Fruit fly (Drosophila melanogaster) whole organism, embryonic: ENCODE data around the gene CG14332.

ENCODE experiments used
- Bdp1 ChIP-seq: fragments of 200-800 bp; sonication (Bioruptor generic); optimal IDR thresholded peaks from 3 replicates; lab custom pipeline; 2016; ENCODE audit warnings: missing biosample characterization, missing genetic modification characterization
- CG10147 ChIP-seq: fragments of 200-800 bp; sonication (Bioruptor generic); optimal IDR thresholded peaks from 2 replicates; lab custom pipeline; 2019; ENCODE audit warnings: missing biosample characterization, mild to moderate bottlenecking, missing genetic modification characterization, moderate library complexity
- CG10209 ChIP-seq: fragments of 200-800 bp; sonication (Bioruptor generic); optimal IDR thresholded peaks from 3 replicates; lab custom pipeline; 2017; ENCODE audit warnings: missing biosample characterization, mild to moderate bottlenecking, missing genetic modification characterization, missing genetic modification reagents
- CG11456 ChIP-seq: fragments of 200-800 bp; sonication (Bioruptor generic); IDR thresholded peaks from 3 replicates; pipeline ENCODE4 v1.3.6; 2022; ENCODE audit warnings: missing biosample characterization, missing genetic modification characterization
- CG11504 ChIP-seq: fragments of 200-800 bp; sonication (Bioruptor generic); optimal IDR thresholded peaks from 3 replicates; lab custom pipeline; 2019; ENCODE audit warnings: missing biosample characterization, mild to moderate bottlenecking, missing genetic modification characterization, moderate library complexity
- CG11695 ChIP-seq: fragments of 200-800 bp; sonication (Bioruptor generic); IDR thresholded peaks from 3 replicates; pipeline ENCODE4 v1.3.6; 2022; ENCODE audit warnings: missing biosample characterization, missing genetic modification characterization
- CG12219 ChIP-seq: fragments of 200-800 bp; sonication (Bioruptor generic); optimal IDR thresholded peaks from 3 replicates; lab custom pipeline; 2018; ENCODE audit warnings: missing biosample characterization, mild to moderate bottlenecking, missing genetic modification characterization
- CG14050 ChIP-seq: fragments of 200-800 bp; sonication (Bioruptor generic); IDR thresholded peaks from 3 replicates; pipeline ENCODE4 v1.3.6; 2022; ENCODE audit warnings: missing biosample characterization, missing genetic modification characterization
- CG14710 ChIP-seq: fragments of 200-800 bp; sonication (Bioruptor generic); optimal IDR thresholded peaks from 3 replicates; lab custom pipeline; 2019; ENCODE audit warnings: missing biosample characterization, mild to moderate bottlenecking, missing genetic modification characterization, moderate library complexity
- CG1603 ChIP-seq: fragments of 200-800 bp; sonication (Bioruptor generic); optimal IDR thresholded peaks from 2 replicates; lab custom pipeline; 2019; ENCODE audit warnings: missing biosample characterization, mild to moderate bottlenecking, missing genetic modification characterization, moderate library complexity
- CG1647 ChIP-seq: fragments of 200-800 bp; sonication (Bioruptor generic); optimal IDR thresholded peaks from 3 replicates; lab custom pipeline; 2016; ENCODE audit warnings: missing biosample characterization, missing genetic modification characterization
- CG16813 ChIP-seq: fragments of 200-800 bp; sonication (Bioruptor generic); IDR thresholded peaks from 3 replicates; pipeline ENCODE4 v1.3.6; 2022; ENCODE audit warnings: missing biosample characterization, missing genetic modification characterization; ENCODE audit not compliant: partially characterized antibody
- CG17186 ChIP-seq: fragments of 200-800 bp; sonication (Bioruptor generic); optimal IDR thresholded peaks from 3 replicates; lab custom pipeline; 2017; ENCODE audit warnings: missing biosample characterization, missing genetic modification reagents, missing genetic modification characterization
- CG17361 ChIP-seq: fragments of 200-800 bp; sonication (Bioruptor generic); IDR thresholded peaks from 3 replicates; pipeline ENCODE4 v1.3.6; 2022; ENCODE audit warnings: missing biosample characterization, missing genetic modification characterization
- CG17912 ChIP-seq: fragments of 200-800 bp; sonication (Bioruptor generic); optimal IDR thresholded peaks from 2 replicates; lab custom pipeline; 2018; ENCODE audit warnings: missing biosample characterization, mild to moderate bottlenecking, missing genetic modification characterization
- CG2712 ChIP-seq: fragments of 200-800 bp; optimal IDR thresholded peaks from 3 replicates; lab custom pipeline; 2019; ENCODE audit warnings: missing biosample characterization, mild to moderate bottlenecking, missing genetic modification characterization, moderate library complexity
- CG2889 ChIP-seq: fragments of 200-800 bp; sonication (Bioruptor generic); IDR thresholded peaks from 3 replicates; pipeline ENCODE4 v1.3.6; 2022; ENCODE audit warnings: missing biosample characterization, missing genetic modification characterization
- CG31365 ChIP-seq: fragments of 200-800 bp; sonication (Bioruptor generic); optimal IDR thresholded peaks from 2 replicates; lab custom pipeline; 2018; ENCODE audit warnings: missing biosample characterization, mild to moderate bottlenecking, missing genetic modification characterization
- CG32767 ChIP-seq: fragments of 200-800 bp; sonication (Bioruptor generic); IDR thresholded peaks from 2 replicates; pipeline ENCODE4 v1.3.6; 2022; ENCODE audit warnings: missing biosample characterization, missing genetic modification characterization
- CG3281 ChIP-seq: fragments of 200-800 bp; sonication (Bioruptor generic); optimal IDR thresholded peaks from 3 replicates; lab custom pipeline; 2017; ENCODE audit warnings: missing biosample characterization, mild to moderate bottlenecking, missing genetic modification characterization
- CG33213 ChIP-seq: fragments of 200-800 bp; sonication (Bioruptor generic); optimal IDR thresholded peaks from 3 replicates; lab custom pipeline; 2016; ENCODE audit warnings: missing biosample characterization, missing genetic modification characterization
- CG3726 ChIP-seq: fragments of 200-800 bp; sonication (Bioruptor generic); IDR thresholded peaks from 3 replicates; pipeline ENCODE4, ENCODE4 v1.3.6; 2022; ENCODE audit warnings: missing biosample characterization, missing genetic modification characterization
- CG4282 ChIP-seq: fragments of 200-800 bp; sonication (Bioruptor generic); optimal IDR thresholded peaks from 2 replicates; lab custom pipeline; 2016; ENCODE audit warnings: missing biosample characterization, missing genetic modification characterization
- CG43689 ChIP-seq: fragments of 200-800 bp; sonication (Bioruptor generic); IDR thresholded peaks from 2 replicates; pipeline ENCODE4 v1.3.6; 2022; ENCODE audit warnings: missing biosample characterization, missing genetic modification characterization
- CG8388 ChIP-seq: fragments of 200-800 bp; sonication (Bioruptor generic); optimal IDR thresholded peaks from 2 replicates; lab custom pipeline; 2019; ENCODE audit warnings: missing biosample characterization, mild to moderate bottlenecking, missing genetic modification characterization, moderate library complexity
- CG8478 ChIP-seq: fragments of >200 bp; optimal IDR thresholded peaks from 2 replicates; lab custom pipeline; 2018
- CG8944 ChIP-seq: fragments of 200-800 bp; sonication (Bioruptor generic); optimal IDR thresholded peaks from 3 replicates; lab custom pipeline; 2016; ENCODE audit warnings: missing biosample characterization, missing genetic modification characterization
- CG9932 ChIP-seq: fragments of 200-800 bp; sonication (Bioruptor generic); IDR thresholded peaks from 2 replicates; pipeline ENCODE4 v1.3.6; 2022; ENCODE audit warnings: missing biosample characterization, missing genetic modification characterization
- Ets97D ChIP-seq: fragments of 200-800 bp; sonication (Bioruptor generic); optimal IDR thresholded peaks from 3 replicates; lab custom pipeline; 2016; ENCODE audit warnings: missing biosample characterization, missing genetic modification characterization
- Fer3 ChIP-seq: fragments of 200-800 bp; sonication (Bioruptor generic); optimal IDR thresholded peaks from 2 replicates; lab custom pipeline; 2018; ENCODE audit warnings: missing biosample characterization, mild to moderate bottlenecking, missing genetic modification characterization, moderate library complexity
- GATAe ChIP-seq: fragments of 200-800 bp; sonication (Bioruptor generic); conservative IDR thresholded peaks from 2 replicates; pipeline ENCODE4 v1.3.6; 2022; ENCODE audit warnings: missing biosample characterization, missing genetic modification characterization
- HLH54F ChIP-seq: fragments of 200-800 bp; sonication (Bioruptor generic); optimal IDR thresholded peaks from 3 replicates; lab custom pipeline; 2016; ENCODE audit warnings: missing biosample characterization, missing genetic modification characterization
- Hmr ChIP-seq: fragments of 200-800 bp; sonication (Bioruptor generic); optimal IDR thresholded peaks from 3 replicates; lab custom pipeline; 2017; ENCODE audit warnings: mild to moderate bottlenecking, missing biosample characterization, missing genetic modification reagents, missing genetic modification characterization
- Hr39 ChIP-seq: fragments of >200 bp; optimal IDR thresholded peaks from 2 replicates; lab custom pipeline; 2017
- Hr78 ChIP-seq, 2 experiments: fragments of 200-800 bp in 1 of 2; fragments of >200 bp in 1 of 2; sonication (Bioruptor generic) in 1 of 2; optimal IDR thresholded peaks; 2 replicates each; lab custom pipeline; 2017 to 2019; ENCODE audit warnings: missing biosample characterization in 2 of 2, missing genetic modification characterization in 2 of 2, mild to moderate bottlenecking in 1 of 2, moderate library complexity in 1 of 2
- MBD-R2 ChIP-seq: fragments of 200-800 bp; sonication (Bioruptor generic); IDR thresholded peaks from 2 replicates; pipeline ENCODE4 v1.3.6; 2022; ENCODE audit warnings: missing biosample characterization, missing genetic modification characterization
- Nf-YC ChIP-seq: fragments of 200-800 bp; optimal IDR thresholded peaks from 3 replicates; lab custom pipeline; 2019; ENCODE audit warnings: missing biosample characterization, mild to moderate bottlenecking, missing genetic modification characterization, moderate library complexity
- Oaz ChIP-seq: fragments of 200-800 bp; sonication (Bioruptor generic); IDR thresholded peaks from 2 replicates; pipeline ENCODE4 v1.3.6; 2022; ENCODE audit warnings: missing biosample characterization, missing genetic modification characterization
- Sry-δ ChIP-seq: fragments of 200-800 bp; sonication (Bioruptor generic); optimal IDR thresholded peaks from 2 replicates; lab custom pipeline; 2016; ENCODE audit warnings: missing biosample characterization, missing genetic modification characterization
- Taf1 ChIP-seq: fragments of 200-800 bp; sonication (Bioruptor generic); IDR thresholded peaks from 2 replicates; pipeline ENCODE4 v1.3.6; 2022; ENCODE audit warnings: missing biosample characterization, missing genetic modification characterization
- Usf ChIP-seq: fragments of 200-800 bp; sonication (Bioruptor generic); optimal IDR thresholded peaks from 2 replicates; lab custom pipeline; 2017; ENCODE audit warnings: missing genotype, missing biosample characterization, missing genetic modification characterization
- YL-1 ChIP-seq: fragments of 200-800 bp; sonication (Bioruptor generic); optimal IDR thresholded peaks from 3 replicates; lab custom pipeline; 2017; ENCODE audit warnings: missing biosample characterization, mild to moderate bottlenecking, missing genetic modification characterization
- amos ChIP-seq: fragments of 200-800 bp; sonication (Bioruptor generic); IDR thresholded peaks from 2 replicates; pipeline ENCODE4 v1.3.6; 2022; ENCODE audit warnings: missing biosample characterization, missing genetic modification characterization; ENCODE audit not compliant: partially characterized antibody
- ash1 ChIP-seq: fragments of 200-800 bp; sonication (Bioruptor generic); optimal IDR thresholded peaks from 2 replicates; lab custom pipeline; 2018; ENCODE audit warnings: missing biosample characterization, mild to moderate bottlenecking, missing genetic modification characterization
- bab2 ChIP-seq: fragments of 200-800 bp; sonication (Bioruptor generic); optimal IDR thresholded peaks from 2 replicates; lab custom pipeline; 2016; ENCODE audit warnings: missing biosample characterization, missing genetic modification characterization
- dimm ChIP-seq: fragments of 200-800 bp; sonication (Bioruptor generic); IDR thresholded peaks from 2 replicates; pipeline ENCODE4 v1.3.6; 2022; ENCODE audit warnings: missing biosample characterization, missing genetic modification characterization
- disco-r ChIP-seq: fragments of 200-800 bp; sonication (Bioruptor generic); optimal IDR thresholded peaks from 2 replicates; lab custom pipeline; 2016; ENCODE audit warnings: missing biosample characterization, missing genetic modification characterization
- ham ChIP-seq: fragments of 200-800 bp; sonication (Bioruptor generic); IDR thresholded peaks from 2 replicates; pipeline ENCODE4 v1.3.6; 2022; ENCODE audit warnings: missing biosample characterization, missing genetic modification characterization
- mam ChIP-seq: fragments of 200-800 bp; sonication (Bioruptor generic); optimal IDR thresholded peaks from 3 replicates; lab custom pipeline; 2016; ENCODE audit warnings: missing biosample characterization, missing genetic modification characterization
- peb ChIP-seq: fragments of 200-800 bp; sonication (Bioruptor generic); IDR thresholded peaks from 2 replicates; pipeline ENCODE4 v1.3.6; 2022; ENCODE audit warnings: missing biosample characterization, missing genetic modification characterization
- vnd ChIP-seq: fragments of 200-800 bp; sonication (Bioruptor generic); IDR thresholded peaks from 3 replicates; pipeline ENCODE4 v1.3.6; 2022; ENCODE audit warnings: missing biosample characterization, missing genetic modification characterization; ENCODE audit not compliant: partially characterized antibody
- zen ChIP-seq: fragments of 200-800 bp; sonication (Bioruptor generic); optimal IDR thresholded peaks from 3 replicates; lab custom pipeline; 2018; ENCODE audit warnings: missing biosample characterization, mild to moderate bottlenecking, missing genetic modification characterization, moderate library complexity

CG14332 gene

dm6 chr3R:17402434-17402833 is 19.6 kb downstream of the CG14332 start, which contains the start of gene Sur-8 (continued):
- no peak for TF ChIP-seq CG32767 (GFP tag; lab: Robert Waterston, UW)
- TF ChIP-seq CG17186 (GFP tag; lab: Kevin White, UChicago), result peak; percentile 48
- no peak for TF ChIP-seq Hr78 (GFP tag; optimal IDR thresholded peaks at IDR 0.05; lab: Kevin White, UChicago)
- TF ChIP-seq bab2 (GFP tag; lab: Kevin White, UChicago), result peak; percentile 70
- TF ChIP-seq CG12219 (GFP tag; lab: Kevin White, UChicago), result peak; percentile 43
- TF ChIP-seq CG16813 (GFP tag; lab: Robert Waterston, UW), result no peak
- TF ChIP-seq CG1647 (GFP tag; lab: Kevin White, UChicago), result peak; percentile 55
- TF ChIP-seq CG43689 (GFP tag; lab: Robert Waterston, UW), result peak; percentile 48
- TF ChIP-seq Taf1 (GFP tag; lab: Robert Waterston, UW), result 0 out of 2 replicates have a peak, but pooled peaks have one; percentile 27
- TF ChIP-seq CG11504 (tag; lab: Kevin White, UChicago), result peak; percentile 70
- TF ChIP-seq dimm, result no peak
- TF ChIP-seq CG33213 (GFP tag; lab: Kevin White, UChicago), result peak; percentile 67
- TF ChIP-seq Sry-δ, result peak; percentile 23
- TF ChIP-seq CG1603 (tag; lab: Kevin White, UChicago), result peak; percentile 73
- peak; percentile 21 for TF ChIP-seq CG3281 (GFP tag; lab: Kevin White, UChicago)
- peak; percentile 11 for TF ChIP-seq CG31365
- peak; percentile 76 for TF ChIP-seq Hmr (GFP tag; lab: Kevin White, UChicago)
- no peak for TF ChIP-seq vnd (GFP tag; lab: Robert Waterston, UW)
- TF ChIP-seq CG11695 (GFP tag; lab: Robert Waterston, UW), result no peak
- peak; percentile 96 for TF ChIP-seq CG11456 (GFP tag; lab: Robert Waterston, UW)
- no peak for TF ChIP-seq CG2889 (GFP tag; lab: Robert Waterston, UW)
- no peak; the same call in 1 of the 2 replicates for TF ChIP-seq amos (GFP tag; lab: Robert Waterston, UW)
- TF ChIP-seq Oaz, result 0 out of 2 replicates have a peak, but pooled peaks have one; percentile 45
- no peak for TF ChIP-seq peb (GFP tag; lab: Robert Waterston, UW)
- no peak for TF ChIP-seq Usf (GFP tag; lab: Kevin White, UChicago)
- peak; percentile 69 for TF ChIP-seq CG8944 (GFP tag; lab: Kevin White, UChicago)
- peak; percentile 49 for TF ChIP-seq Fer3 (tag; lab: Kevin White, UChicago)
- no peak; the same call in 1 of the 2 replicates for TF ChIP-seq ham (GFP tag; lab: Robert Waterston, UW)
- TF ChIP-seq CG8478 (lab: Kevin White, UChicago), result no peak
- no peak for TF ChIP-seq CG10147 (GFP tag; lab: Kevin White, UChicago)
- peak; percentile 65; the same call in 2 of the 3 replicates for TF ChIP-seq CG17361
- peak; percentile 61 for TF ChIP-seq CG17912
- TF ChIP-seq disco-r (GFP tag; lab: Kevin White, UChicago), result peak; percentile 17
- TF ChIP-seq mam (GFP tag; lab: Kevin White, UChicago), result peak; percentile 69
- TF ChIP-seq CG2712, result no peak
- TF ChIP-seq CG14050 (GFP tag; lab: Robert Waterston, UW), result peak; percentile 59
- TF ChIP-seq CG9932 (GFP tag; lab: Robert Waterston, UW), result peak; percentile 82
- TF ChIP-seq Hr39 (lab: Kevin White, UChicago), result no peak
- TF ChIP-seq HLH54F (GFP tag; lab: Kevin White, UChicago), result peak; percentile 43
- TF ChIP-seq CG3726, result peak; percentile 56; the same call in 2 of the 3 replicates
- TF ChIP-seq zen (tag; lab: Kevin White, UChicago), result peak; percentile 53

- TF ChIP-seq CG9932 (GFP tag; lab: Robert Waterston, UW), result peak; percentile 78
- TF ChIP-seq Ets97D (GFP tag; lab: Kevin White, UChicago), result peak; percentile 45
- TF ChIP-seq YL-1 (GFP tag; lab: Kevin White, UChicago), result peak; percentile 62
- peak; percentile 18 for TF ChIP-seq CG8388 (GFP tag; lab: Kevin White, UChicago)
- TF ChIP-seq Nf-YC (tag; lab: Kevin White, UChicago), result peak; percentile 50
- TF ChIP-seq ash1 (GFP tag; lab: Kevin White, UChicago), result no peak
- TF ChIP-seq CG14710 (tag; lab: Kevin White, UChicago), result peak; percentile 2
- TF ChIP-seq CG4282 (GFP tag; lab: Kevin White, UChicago), result peak; percentile 46
- TF ChIP-seq CG10209 (GFP tag; lab: Kevin White, UChicago), result peak; percentile 43
- TF ChIP-seq GATAe (GFP tag; lab: Robert Waterston, UW), result peak; percentile 14; the same call in 1 of the 2 replicates
- peak; percentile 65 for TF ChIP-seq MBD-R2 (GFP tag; lab: Robert Waterston, UW)
- peak; percentile 26 for TF ChIP-seq Bdp1 (GFP tag; lab: Kevin White, UChicago)
These were observed 20.7 kb downstream of the CG14332 start for dm6 chr3R:17401289-17401752.
